Worm (Caenorhabditis elegans) whole organism, young adult: ENCODE data around the gene clc-11.

Experiments
- B0261.1 ChIP-seq: sonication (generic microtip); optimal IDR thresholded peaks from 2 replicates; lab custom pipeline; 2016; ENCODE audit warnings: mild to moderate bottlenecking, missing genetic modification characterization, moderate library complexity, missing compliant biosample characterization
- C06A6.2 ChIP-seq: fragments of 200-800 bp; sonication (Bioruptor generic); conservative IDR thresholded peaks from 2 replicates; pipeline ENCODE4 v1.3.6; 2022; ENCODE audit warnings: missing genetic modification characterization, missing compliant biosample characterization
- F23B12.7 ChIP-seq: sonication (generic microtip); optimal IDR thresholded peaks from 2 replicates; lab custom pipeline; 2017; ENCODE audit warnings: missing genetic modification characterization, mild to moderate bottlenecking, missing compliant biosample characterization, antibody characterized with exemption, moderate library complexity; ENCODE audit not compliant: insufficient read depth
- F33H1.4 ChIP-seq: fragments of 200-800 bp; sonication (Bioruptor generic); IDR thresholded peaks from 2 replicates; pipeline ENCODE4 v1.3.6; 2022; ENCODE audit warnings: missing genetic modification reagents, missing genetic modification characterization, missing compliant biosample characterization
- F39B2.1 ChIP-seq: fragments of 200-800 bp; sonication (Bioruptor generic); IDR thresholded peaks from 2 replicates; pipeline ENCODE4 v1.3.6; 2022; ENCODE audit warnings: missing genetic modification reagents, missing genetic modification characterization, missing compliant biosample characterization
- F57C9.4 ChIP-seq: sonication (generic microtip); optimal IDR thresholded peaks from 2 replicates; lab custom pipeline; 2017; ENCODE audit warnings: mild to moderate bottlenecking, missing genetic modification characterization, missing compliant biosample characterization
- Y79H2A.3 ChIP-seq: fragments of 200-800 bp; sonication (Bioruptor generic); conservative IDR thresholded peaks from 2 replicates; pipeline ENCODE4 v1.3.6; 2022; ENCODE audit warnings: missing genetic modification reagents, missing genetic modification characterization, missing compliant biosample characterization
- Y95B8A.8 ChIP-seq: fragments of 200-800 bp; sonication (Bioruptor generic); IDR thresholded peaks from 2 replicates; pipeline ENCODE4 v1.3.6; 2022; ENCODE audit warnings: missing genetic modification reagents, missing genetic modification characterization, missing compliant biosample characterization
- ZK185.1 ChIP-seq: sonication (generic microtip); optimal IDR thresholded peaks from 2 replicates; lab custom pipeline; 2016; ENCODE audit warnings: mild to moderate bottlenecking, missing genetic modification characterization, missing compliant biosample characterization; ENCODE audit not compliant: poor library complexity, severe bottlenecking
- ama-1 ChIP-seq, 3 experiments: fragments of 150-350 bp in 1 of 3; sonication (generic microtip) in 2 of 3; optimal IDR thresholded peaks; 2 replicates each; lab custom pipeline; 2014 to 2018; ENCODE audit warnings: missing biosample characterization in 2 of 3, missing genetic modification characterization in 2 of 3, missing genetic modification reagents in 2 of 3
- attf-3 ChIP-seq: fragments of 200-800 bp; sonication (Bioruptor generic); conservative IDR thresholded peaks from 2 replicates; pipeline ENCODE4 v1.3.6; 2022; ENCODE audit warnings: missing genetic modification reagents, missing genetic modification characterization, missing compliant biosample characterization
- attf-5 ChIP-seq: fragments of 200-800 bp; sonication (Bioruptor generic); optimal IDR thresholded peaks from 2 replicates; lab custom pipeline; 2018; ENCODE audit warnings: mild to moderate bottlenecking, missing genetic modification characterization, missing compliant biosample characterization
- attf-6 ChIP-seq: fragments of 200-800 bp; sonication (Bioruptor generic); IDR thresholded peaks from 2 replicates; pipeline ENCODE4 v1.3.6; 2022; ENCODE audit warnings: missing genetic modification reagents, missing genetic modification characterization, missing compliant biosample characterization
- bed-1 ChIP-seq: fragments of 200-800 bp; sonication (Bioruptor generic); IDR thresholded peaks from 2 replicates; pipeline ENCODE4 v1.3.6; 2022; ENCODE audit warnings: missing genetic modification reagents, missing genetic modification characterization, missing compliant biosample characterization
- ceh-27 ChIP-seq: fragments of 200-800 bp; sonication (Bioruptor generic); optimal IDR thresholded peaks from 2 replicates; lab custom pipeline; 2018; ENCODE audit warnings: mild to moderate bottlenecking, missing genetic modification characterization, moderate library complexity, missing compliant biosample characterization
- ceh-40 ChIP-seq: fragments of 200-800 bp; sonication (Bioruptor generic); IDR thresholded peaks from 2 replicates; pipeline ENCODE4 v1.3.6; 2022; ENCODE audit warnings: missing genetic modification characterization, missing compliant biosample characterization
- ceh-91 ChIP-seq: fragments of 200-800 bp; sonication (Bioruptor generic); IDR thresholded peaks from 2 replicates; pipeline ENCODE4 v1.3.6; 2022; ENCODE audit warnings: missing genetic modification reagents, missing genetic modification characterization, missing compliant biosample characterization
- chd-7 ChIP-seq: sonication (generic microtip); optimal IDR thresholded peaks from 2 replicates; lab custom pipeline; 2016; ENCODE audit warnings: mild to moderate bottlenecking, missing genetic modification characterization, moderate library complexity, missing compliant biosample characterization
- dox-1 ChIP-seq: fragments of 200-800 bp; sonication (Bioruptor generic); IDR thresholded peaks from 2 replicates; pipeline ENCODE4 v1.3.6; 2022; ENCODE audit warnings: missing genetic modification reagents, missing genetic modification characterization, missing compliant biosample characterization
- dpff-1 ChIP-seq: sonication (generic microtip); optimal IDR thresholded peaks from 2 replicates; lab custom pipeline; 2017; ENCODE audit warnings: mild to moderate bottlenecking, missing genetic modification characterization, missing compliant biosample characterization
- fkh-3 ChIP-seq: sonication (generic microtip); optimal IDR thresholded peaks from 2 replicates; lab custom pipeline; 2016; ENCODE audit warnings: mild to moderate bottlenecking, missing genetic modification characterization, missing compliant biosample characterization
- hlh-12 ChIP-seq: sonication (generic microtip); optimal IDR thresholded peaks from 2 replicates; lab custom pipeline; 2016; ENCODE audit warnings: missing genetic modification characterization, missing compliant biosample characterization
- hrde-1 ChIP-seq: sonication (generic microtip); optimal IDR thresholded peaks from 2 replicates; lab custom pipeline; 2016; ENCODE audit warnings: missing genetic modification characterization, mild to moderate bottlenecking, missing compliant biosample characterization, moderate library complexity, missing genotype, missing genetic modification reagents, borderline replicate concordance
- lag-1 ChIP-seq: fragments of 200-800 bp; sonication (Bioruptor generic); IDR thresholded peaks from 2 replicates; pipeline ENCODE4 v1.3.6; 2022; ENCODE audit warnings: missing genetic modification reagents, missing genetic modification characterization, missing compliant biosample characterization
- lin-35 ChIP-seq, 3 experiments: fragments of 150-350 bp in 2 of 3; sonication (generic microtip) in 1 of 3; optimal IDR thresholded peaks; 2 replicates each; lab custom pipeline; 2014 to 2018; ENCODE audit warnings: missing biosample characterization in 3 of 3, missing genetic modification characterization in 3 of 3, missing genetic modification reagents in 3 of 3
- lin-40 ChIP-seq: sonication (generic microtip); optimal IDR thresholded peaks from 2 replicates; lab custom pipeline; 2016; ENCODE audit warnings: missing genetic modification characterization, mild to moderate bottlenecking, missing compliant biosample characterization, missing genotype, missing genetic modification reagents
- lir-1 ChIP-seq: fragments of 200-800 bp; sonication (Bioruptor generic); conservative IDR thresholded peaks from 2 replicates; pipeline ENCODE4 v1.3.6; 2022; ENCODE audit warnings: missing genetic modification reagents, missing genetic modification characterization, missing compliant biosample characterization
- madf-10 ChIP-seq: sonication (generic microtip); optimal IDR thresholded peaks from 2 replicates; lab custom pipeline; 2016; ENCODE audit warnings: mild to moderate bottlenecking, missing genetic modification characterization, missing compliant biosample characterization
- mel-28 ChIP-seq: sonication (generic microtip); optimal IDR thresholded peaks from 2 replicates; lab custom pipeline; 2016; ENCODE audit warnings: borderline replicate concordance, mild to moderate bottlenecking, missing genetic modification characterization, missing compliant biosample characterization
- mxl-1 ChIP-seq: sonication (generic microtip); optimal IDR thresholded peaks from 2 replicates; lab custom pipeline; 2016; ENCODE audit warnings: missing genetic modification characterization, missing compliant biosample characterization
- nhr-80 ChIP-seq: sonication (generic microtip); optimal IDR thresholded peaks from 2 replicates; lab custom pipeline; 2016; ENCODE audit warnings: missing genetic modification characterization, missing compliant biosample characterization
- pbrm-1 ChIP-seq: fragments of 200-800 bp; sonication (Bioruptor generic); IDR thresholded peaks from 2 replicates; pipeline ENCODE4 v1.3.6; 2022; ENCODE audit warnings: missing genetic modification reagents, missing genetic modification characterization, missing compliant biosample characterization
- rcor-1 ChIP-seq: fragments of 200-800 bp; sonication (Bioruptor generic); IDR thresholded peaks from 2 replicates; pipeline ENCODE4 v1.3.6; 2022; ENCODE audit warnings: missing genetic modification reagents, missing genetic modification characterization, missing compliant biosample characterization
- rpc-1 ChIP-seq, 2 experiments: fragments of 150-350 bp in 1 of 2; sonication (generic microtip) in 1 of 2; optimal IDR thresholded peaks; 2 replicates each; lab custom pipeline; 2014 to 2018; ENCODE audit warnings: missing biosample characterization in 1 of 2, missing genetic modification characterization in 1 of 2, missing genetic modification reagents in 1 of 2, missing genotype in 1 of 2
- snpc-1.3 ChIP-seq: sonication (generic microtip); optimal IDR thresholded peaks from 2 replicates; lab custom pipeline; 2017; ENCODE audit warnings: missing genetic modification characterization, mild to moderate bottlenecking, missing compliant biosample characterization, antibody characterized with exemption, moderate library complexity, missing genotype, missing genetic modification reagents; ENCODE audit not compliant: insufficient read depth
- snpc-3.4 ChIP-seq: sonication (generic microtip); optimal IDR thresholded peaks from 2 replicates; lab custom pipeline; 2017; ENCODE audit warnings: missing genetic modification characterization, mild to moderate bottlenecking, missing compliant biosample characterization, antibody characterized with exemption, moderate library complexity, missing genotype, missing genetic modification reagents
- tbx-9 ChIP-seq: sonication (generic microtip); optimal IDR thresholded peaks from 2 replicates; lab custom pipeline; 2016; ENCODE audit warnings: borderline replicate concordance, missing genetic modification characterization, inconsistent platforms, missing compliant biosample characterization
- zfh-2 ChIP-seq: fragments of 200-800 bp; sonication (Bioruptor generic); conservative IDR thresholded peaks from 2 replicates; pipeline ENCODE4 v1.3.6; 2022; ENCODE audit warnings: missing genetic modification reagents, missing genetic modification characterization, missing compliant biosample characterization
- ztf-25 ChIP-seq: fragments of 200-800 bp; sonication (Bioruptor generic); IDR thresholded peaks from 2 replicates; pipeline ENCODE4 v1.3.6; 2022; ENCODE audit warnings: missing genetic modification reagents, missing genetic modification characterization, missing compliant biosample characterization

clc-11 gene

ce11 chrV:16175757-16176156, 36.3 kb upstream of the clc-11 start, which contains the start of gene cyp-33D1:
TSS of gene cyp-33D1 (minus strand) at chrV:16175857.
- no peak for TF ChIP-seq dpff-1 (tag; lab: Kevin White, UChicago)
- TF ChIP-seq snpc-3.4 (tag; lab: Kevin White, UChicago) = no peak
- TF ChIP-seq F57C9.4 (tag; lab: Kevin White, UChicago) = no peak
- no peak for TF ChIP-seq zfh-2
- TF ChIP-seq bed-1 (GFP tag; lab: Robert Waterston, UW) = no peak
- TF ChIP-seq lag-1 (GFP tag; lab: Robert Waterston, UW) = no peak
- no peak for TF ChIP-seq Y79H2A.3
- no peak for TF ChIP-seq C06A6.2 (GFP tag; lab: Robert Waterston, UW)
- no peak for TF ChIP-seq chd-7 (tag; lab: Kevin White, UChicago)
- no peak for TF ChIP-seq attf-3 (GFP tag; lab: Robert Waterston, UW)
- TF ChIP-seq mxl-1 (tag; lab: Kevin White, UChicago) = no peak
- no peak for TF ChIP-seq ceh-40 (GFP tag; lab: Robert Waterston, UW)
- no peak for TF ChIP-seq hrde-1
- TF ChIP-seq fkh-3 (tag; lab: Kevin White, UChicago) = no peak
- TF ChIP-seq rcor-1 (GFP tag; lab: Robert Waterston, UW) = no peak
- no peak for TF ChIP-seq lin-35 (GFP tag; optimal IDR thresholded peaks at IDR 0.05; lab: Kevin White, UChicago)
- TF ChIP-seq ama-1 (optimal IDR thresholded peaks at IDR 0.05; lab: Kevin White, UChicago) = no peak
- TF ChIP-seq ama-1 (GFP tag; optimal IDR thresholded peaks at IDR 0.05; lab: Kevin White, UChicago) = no peak

- peak; percentile 32 for TF ChIP-seq nhr-80
- no peak for TF ChIP-seq lir-1 (GFP tag; lab: Robert Waterston, UW)
- no peak for TF ChIP-seq lin-40 (tag; lab: Kevin White, UChicago)
- no peak for TF ChIP-seq lag-1 (GFP tag; lab: Robert Waterston, UW)
- no peak for TF ChIP-seq F33H1.4 (GFP tag; lab: Robert Waterston, UW)
Measured at ce11 chrV:16175227-16175626, 35.8 kb upstream of the clc-11 start.

- TF ChIP-seq rpc-1 (optimal IDR thresholded peaks at IDR 0.05; lab: Kevin White, UChicago) = no peak
- TF ChIP-seq rpc-1 (tag; optimal IDR thresholded peaks at IDR 0.05; lab: Kevin White, UChicago) = no peak
- no peak for TF ChIP-seq attf-5
- no peak for TF ChIP-seq Y95B8A.8
- no peak for TF ChIP-seq snpc-1.3 (tag; lab: Kevin White, UChicago)
- no peak for TF ChIP-seq pbrm-1 (GFP tag; lab: Robert Waterston, UW)
- TF ChIP-seq tbx-9 (tag; lab: Kevin White, UChicago) = no peak
- TF ChIP-seq dox-1 (GFP tag; lab: Robert Waterston, UW) = no peak
- TF ChIP-seq ceh-27 = no peak
- TF ChIP-seq, all 124 proteins: peak for 0
Measured at ce11 chrV:16174109-16174508, 34.7 kb upstream of the clc-11 start.

ce11 chrV:16171721-16172120, 32.3 kb upstream of the clc-11 start, which contains the start of gene K05D4.9:
TSS of gene K05D4.9 (minus strand) at chrV:16171821.
- TF ChIP-seq F23B12.7 (tag; lab: Kevin White, UChicago) (no peak), rpc-1 (optimal IDR thresholded peaks at IDR 0.05; lab: Kevin White, UChicago) (no peak), rpc-1 (tag; optimal IDR thresholded peaks at IDR 0.05; lab: Kevin White, UChicago) (no peak), B0261.1 (no peak), mel-28 (tag; lab: Kevin White, UChicago) (no peak), ceh-91 (GFP tag; lab: Robert Waterston, UW) (no peak), hlh-12 (no peak), ZK185.1 (tag; lab: Kevin White, UChicago) (no peak), attf-6 (GFP tag; lab: Robert Waterston, UW) (no peak), madf-10 (tag; lab: Kevin White, UChicago) (no peak), F39B2.1 (no peak), ztf-25 (GFP tag; lab: Robert Waterston, UW) (no peak), attf-5 (no peak)
